Fruit fly (Drosophila melanogaster) whole organism, embryonic: ENCODE results near the gene CG6652.
A peak's percentile ranks its signal among the peaks of the same experiment; 100 is the strongest.

Source experiments
- Atf3 ChIP-seq: fragments of 200-800 bp; sonication (Bioruptor generic); optimal IDR thresholded peaks from 3 replicates; lab custom pipeline; 2016; ENCODE audit warnings: missing biosample characterization, missing genetic modification characterization
- CG10959 ChIP-seq: fragments of 200-800 bp; sonication (Bioruptor generic); IDR thresholded peaks from 2 replicates; pipeline ENCODE4 v1.3.6; 2022; ENCODE audit warnings: missing biosample characterization, missing genetic modification characterization
- CG11696 ChIP-seq: fragments of 200-800 bp; sonication (Bioruptor generic); IDR thresholded peaks from 2 replicates; pipeline ENCODE4 v1.3.6; 2022; ENCODE audit warnings: missing biosample characterization, missing genetic modification characterization
- CG13123 ChIP-seq: fragments of 200-800 bp; sonication (Bioruptor generic); optimal IDR thresholded peaks from 2 replicates; lab custom pipeline; 2016; ENCODE audit warnings: missing biosample characterization, missing genetic modification characterization
- CG13287 ChIP-seq: fragments of 200-800 bp; sonication (Bioruptor generic); IDR thresholded peaks from 2 replicates; pipeline ENCODE4 v1.3.6; 2022; ENCODE audit warnings: missing biosample characterization, missing genetic modification characterization; ENCODE audit not compliant: partially characterized antibody
- CG14667 ChIP-seq: fragments of 200-800 bp; sonication (Bioruptor generic); IDR thresholded peaks from 2 replicates; pipeline ENCODE4 v1.3.6; 2022; ENCODE audit warnings: missing biosample characterization, missing genetic modification characterization
- CG1602 ChIP-seq: fragments of 200-800 bp; sonication (Bioruptor generic); optimal IDR thresholded peaks from 3 replicates; lab custom pipeline; 2016; ENCODE audit warnings: missing biosample characterization, missing genetic modification characterization
- CG16815 ChIP-seq: fragments of 200-800 bp; sonication (Bioruptor generic); optimal IDR thresholded peaks from 3 replicates; lab custom pipeline; 2017; ENCODE audit warnings: missing biosample characterization, mild to moderate bottlenecking, missing genetic modification characterization
- CG17186 ChIP-seq: fragments of 200-800 bp; sonication (Bioruptor generic); optimal IDR thresholded peaks from 3 replicates; lab custom pipeline; 2017; ENCODE audit warnings: missing biosample characterization, missing genetic modification reagents, missing genetic modification characterization
- CG17385 ChIP-seq: fragments of 200-800 bp; sonication (Bioruptor generic); optimal IDR thresholded peaks from 3 replicates; lab custom pipeline; 2018; ENCODE audit warnings: missing biosample characterization, mild to moderate bottlenecking, missing genetic modification characterization
- CG18764 ChIP-seq: fragments of 200-800 bp; sonication (Bioruptor generic); optimal IDR thresholded peaks from 3 replicates; lab custom pipeline; 2016; ENCODE audit warnings: missing biosample characterization, missing genetic modification characterization
- CG2120 ChIP-seq: fragments of 200-800 bp; sonication (Bioruptor generic); optimal IDR thresholded peaks from 3 replicates; lab custom pipeline; 2016; ENCODE audit warnings: missing biosample characterization, missing genetic modification characterization
- CG30020 ChIP-seq: fragments of 200-800 bp; optimal IDR thresholded peaks from 2 replicates; lab custom pipeline; 2019; ENCODE audit warnings: missing biosample characterization, mild to moderate bottlenecking, missing genetic modification characterization, moderate library complexity
- CG31441 ChIP-seq: fragments of 200-800 bp; sonication (Bioruptor generic); IDR thresholded peaks from 2 replicates; pipeline ENCODE4 v1.3.6; 2022; ENCODE audit warnings: missing biosample characterization, missing genetic modification characterization
- CG43689 ChIP-seq: fragments of 200-800 bp; sonication (Bioruptor generic); IDR thresholded peaks from 2 replicates; pipeline ENCODE4 v1.3.6; 2022; ENCODE audit warnings: missing biosample characterization, missing genetic modification characterization
- CG4617 ChIP-seq: fragments of 200-800 bp; sonication (Bioruptor generic); optimal IDR thresholded peaks from 3 replicates; lab custom pipeline; 2016; ENCODE audit warnings: missing biosample characterization, missing genetic modification characterization, borderline replicate concordance
- CG4854 ChIP-seq: fragments of 200-800 bp; sonication (Bioruptor generic); optimal IDR thresholded peaks from 2 replicates; lab custom pipeline; 2016; ENCODE audit warnings: missing biosample characterization, missing genetic modification characterization, inconsistent platforms
- CG6791 ChIP-seq: fragments of 200-800 bp; sonication (Bioruptor generic); IDR thresholded peaks from 3 replicates; pipeline ENCODE4 v1.3.6; 2022; ENCODE audit warnings: missing biosample characterization, missing genetic modification characterization; ENCODE audit not compliant: partially characterized antibody
- CG6813 ChIP-seq: fragments of 200-800 bp; sonication (Bioruptor generic); optimal IDR thresholded peaks from 2 replicates; lab custom pipeline; 2017; ENCODE audit warnings: missing biosample characterization, missing genetic modification characterization, mild to moderate bottlenecking, moderate library complexity, missing genetic modification reagents
- CG8281 ChIP-seq: fragments of 200-800 bp; sonication (Bioruptor generic); optimal IDR thresholded peaks from 2 replicates; lab custom pipeline; 2018; ENCODE audit warnings: missing biosample characterization, mild to moderate bottlenecking, missing genetic modification characterization, moderate library complexity
- CG8388 ChIP-seq: fragments of 200-800 bp; sonication (Bioruptor generic); optimal IDR thresholded peaks from 2 replicates; lab custom pipeline; 2019; ENCODE audit warnings: missing biosample characterization, mild to moderate bottlenecking, missing genetic modification characterization, moderate library complexity
- CTCF ChIP-seq: fragments of 200-800 bp; sonication (Bioruptor generic); optimal IDR thresholded peaks from 2 replicates; lab custom pipeline; 2017; ENCODE audit warnings: missing biosample characterization, mild to moderate bottlenecking, missing genetic modification characterization, moderate library complexity
- Dfd ChIP-seq, 2 experiments: fragments of >200 bp; optimal IDR thresholded peaks; 2 replicates each; lab custom pipeline; 2017; ENCODE audit warnings: missing biosample characterization in 2 of 2, missing genetic modification characterization in 2 of 2
- Dip3 ChIP-seq: fragments of 200-800 bp; sonication (Bioruptor generic); optimal IDR thresholded peaks from 3 replicates; lab custom pipeline; 2016; ENCODE audit warnings: missing biosample characterization, missing genetic modification characterization
- Doc3 ChIP-seq: fragments of 200-800 bp; sonication (Bioruptor generic); IDR thresholded peaks from 3 replicates; pipeline ENCODE4 v1.3.6; 2022; ENCODE audit warnings: missing biosample characterization, missing genetic modification characterization; ENCODE audit not compliant: partially characterized antibody
- Elba2 ChIP-seq: fragments of 200-800 bp; sonication (Bioruptor generic); optimal IDR thresholded peaks from 3 replicates; lab custom pipeline; 2016; ENCODE audit warnings: missing biosample characterization, missing genetic modification characterization
- HLHmδ ChIP-seq: fragments of 200-800 bp; sonication (Bioruptor generic); optimal IDR thresholded peaks from 2 replicates; lab custom pipeline; 2018; ENCODE audit warnings: missing biosample characterization, mild to moderate bottlenecking, missing genetic modification characterization, moderate library complexity
- Lhr ChIP-seq: fragments of 200-800 bp; sonication (Bioruptor generic); optimal IDR thresholded peaks from 3 replicates; lab custom pipeline; 2017; ENCODE audit warnings: mild to moderate bottlenecking, missing biosample characterization, missing genetic modification reagents, missing genetic modification characterization
- Lpt ChIP-seq: fragments of >200 bp; optimal IDR thresholded peaks from 2 replicates; lab custom pipeline; 2018; ENCODE audit warnings: missing biosample characterization, missing genetic modification characterization
- NC2α ChIP-seq: fragments of 200-800 bp; sonication (Bioruptor generic); optimal IDR thresholded peaks from 2 replicates; lab custom pipeline; 2016; ENCODE audit warnings: missing biosample characterization, missing genetic modification characterization
- Rfx ChIP-seq: fragments of 200-800 bp; sonication (Bioruptor generic); IDR thresholded peaks from 2 replicates; pipeline ENCODE4 v1.3.6; 2022; ENCODE audit warnings: missing biosample characterization, missing genetic modification characterization
- Sry-β ChIP-seq: fragments of 200-800 bp; sonication (Bioruptor generic); optimal IDR thresholded peaks from 2 replicates; lab custom pipeline; 2018; ENCODE audit warnings: missing biosample characterization, mild to moderate bottlenecking, missing genetic modification characterization, moderate library complexity
- abd-A ChIP-seq: fragments of 200-800 bp; sonication (Bioruptor generic); optimal IDR thresholded peaks from 3 replicates; lab custom pipeline; 2019; ENCODE audit warnings: missing biosample characterization, mild to moderate bottlenecking, missing genetic modification characterization, moderate library complexity
- al ChIP-seq: fragments of 200-800 bp; sonication (Bioruptor generic); IDR thresholded peaks from 2 replicates; pipeline ENCODE4 v1.3.6; 2022; ENCODE audit warnings: missing biosample characterization, missing genetic modification characterization
- bab2 ChIP-seq: fragments of 200-800 bp; sonication (Bioruptor generic); optimal IDR thresholded peaks from 2 replicates; lab custom pipeline; 2016; ENCODE audit warnings: missing biosample characterization, missing genetic modification characterization
- ci ChIP-seq: fragments of 200-800 bp; sonication (Bioruptor generic); IDR thresholded peaks from 3 replicates; pipeline ENCODE4 v1.3.6; 2022; ENCODE audit warnings: missing biosample characterization, missing genetic modification characterization
- crc ChIP-seq: fragments of 200-800 bp; sonication (Bioruptor generic); optimal IDR thresholded peaks from 2 replicates; lab custom pipeline; 2016; ENCODE audit warnings: missing biosample characterization, missing genetic modification characterization
- hkb ChIP-seq, 2 experiments: fragments of 200-800 bp in 1 of 2; fragments of >200 bp in 1 of 2; sonication (Bioruptor generic) in 1 of 2; IDR thresholded peaks in 1 of 2; optimal IDR thresholded peaks in 1 of 2; 2 replicates each; pipeline versions ENCODE4 v1.3.6 to Lab custom; 2017 to 2022; ENCODE audit warnings: missing biosample characterization in 1 of 2, missing genetic modification characterization in 1 of 2
- hth ChIP-seq: fragments of >200 bp; optimal IDR thresholded peaks from 2 replicates; lab custom pipeline; 2017; ENCODE audit warnings: inconsistent platforms
- ken ChIP-seq: fragments of 200-800 bp; sonication (Bioruptor generic); IDR thresholded peaks from 3 replicates; pipeline ENCODE4 v1.3.6; 2022; ENCODE audit warnings: missing biosample characterization, missing genetic modification characterization
- lab ChIP-seq: fragments of 200-800 bp; sonication (Bioruptor generic); optimal IDR thresholded peaks from 3 replicates; lab custom pipeline; 2017; ENCODE audit warnings: missing biosample characterization, missing genetic modification characterization, mild to moderate bottlenecking, moderate library complexity, missing genetic modification reagents
- lbe ChIP-seq: fragments of 200-800 bp; sonication (Bioruptor generic); optimal IDR thresholded peaks from 2 replicates; lab custom pipeline; 2016; ENCODE audit warnings: missing biosample characterization, mild to moderate bottlenecking, missing genetic modification characterization
- lmd ChIP-seq: fragments of 200-800 bp; sonication (Bioruptor generic); IDR thresholded peaks from 2 replicates; pipeline ENCODE4 v1.3.6; 2022; ENCODE audit warnings: missing biosample characterization, missing genetic modification characterization
- pzg ChIP-seq: fragments of 200-800 bp; sonication (Bioruptor generic); optimal IDR thresholded peaks from 3 replicates; lab custom pipeline; 2018; ENCODE audit warnings: missing biosample characterization, mild to moderate bottlenecking, missing genetic modification characterization, moderate library complexity
- sc ChIP-seq, 3 experiments: fragments of >200 bp in 2 of 3; fragments of 200-800 bp in 1 of 3; sonication (Bioruptor generic) in 1 of 3; optimal IDR thresholded peaks; 2 replicates in 2 of 3; 3 replicates in 1 of 3; lab custom pipeline; 2017; ENCODE audit warnings: mild to moderate bottlenecking in 1 of 3, missing biosample characterization in 1 of 3, missing genetic modification characterization in 1 of 3, missing genetic modification reagents in 1 of 3
- sens ChIP-seq: fragments of 200-800 bp; sonication (Bioruptor generic); peaks from one replicate; lab custom pipeline; 2016; ENCODE audit warnings: missing biosample characterization, missing genetic modification characterization
- shn ChIP-seq: fragments of 200-800 bp; sonication (Bioruptor generic); optimal IDR thresholded peaks from 3 replicates; lab custom pipeline; 2016; ENCODE audit warnings: missing biosample characterization, missing genetic modification characterization
- stwl ChIP-seq: fragments of 200-800 bp; sonication (Bioruptor generic); optimal IDR thresholded peaks from 3 replicates; lab custom pipeline; 2018; ENCODE audit warnings: missing biosample characterization, mild to moderate bottlenecking, missing genetic modification characterization, moderate library complexity
- unc-4 ChIP-seq: fragments of 200-800 bp; sonication (Bioruptor generic); IDR thresholded peaks from 2 replicates; pipeline ENCODE4 v1.3.6; 2022; ENCODE audit warnings: missing biosample characterization, missing genetic modification characterization; ENCODE audit not compliant: partially characterized antibody
- zfh2 ChIP-seq: fragments of 200-800 bp; sonication (Bioruptor generic); optimal IDR thresholded peaks from 2 replicates; lab custom pipeline; 2016; ENCODE audit warnings: missing biosample characterization, missing genetic modification characterization

CG6652 gene

DNA sequence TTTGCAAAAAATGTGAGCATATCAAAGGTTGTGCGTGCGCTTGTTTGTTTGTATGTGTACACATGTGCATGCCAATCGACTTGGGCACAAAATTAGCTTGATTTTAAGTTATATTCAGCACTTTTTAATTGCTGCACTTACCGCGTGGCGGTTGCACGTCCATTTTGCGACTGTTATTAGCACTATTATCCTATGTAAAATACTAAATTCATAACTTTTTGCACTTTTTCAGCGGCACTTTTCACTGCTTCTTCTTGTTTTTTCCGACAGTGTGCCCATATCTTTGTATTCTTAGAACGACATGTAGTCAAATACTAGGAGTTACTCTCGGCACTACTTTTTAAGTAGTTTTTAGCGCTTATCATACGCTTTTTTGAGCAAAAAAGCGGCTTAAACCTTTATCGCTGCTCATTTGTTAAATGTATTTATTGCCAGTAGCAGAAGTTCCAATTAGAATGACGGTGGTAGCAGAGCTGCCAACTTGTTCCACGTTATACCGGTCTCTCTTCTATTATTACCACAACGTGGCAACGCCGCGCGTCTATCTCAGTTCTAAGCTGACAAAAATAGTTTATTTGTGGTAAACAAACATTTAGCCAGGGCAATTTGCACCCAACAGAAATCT lies 19.8 kb upstream of the CG6652 start, which contains the start of the genes scaf6 and Papst2 (continued):
- TF ChIP-seq CG4617 (GFP tag; lab: Kevin White, UChicago) = peak; percentile 82
- TF ChIP-seq CG2120 (GFP tag; lab: Kevin White, UChicago) = peak; percentile 20
- TF ChIP-seq CG14667 (GFP tag; lab: Robert Waterston, UW) = no peak
- no peak for TF ChIP-seq HLHmδ (GFP tag; lab: Kevin White, UChicago)
- TF ChIP-seq zfh2 (GFP tag; lab: Kevin White, UChicago) = peak; percentile 0
- TF ChIP-seq unc-4 (GFP tag; lab: Robert Waterston, UW) = 0 out of 2 replicates have a peak, but pooled peaks have one; percentile 25
- TF ChIP-seq pzg = peak; percentile 80
- TF ChIP-seq CG17186 (GFP tag; lab: Kevin White, UChicago) = peak; percentile 35
- peak; percentile 48 for TF ChIP-seq CG30020 (tag; lab: Kevin White, UChicago)
- peak; percentile 97 for TF ChIP-seq CG17385 (GFP tag; lab: Kevin White, UChicago)
- no peak for TF ChIP-seq CG43689 (GFP tag; lab: Robert Waterston, UW)
- peak; percentile 95 for TF ChIP-seq Elba2 (GFP tag; lab: Kevin White, UChicago)
- TF ChIP-seq abd-A (tag; lab: Kevin White, UChicago) = no peak
- TF ChIP-seq bab2 = no peak
- no peak for TF ChIP-seq al (GFP tag; lab: Robert Waterston, UW)
- peak; percentile 74 for TF ChIP-seq sens (GFP tag; lab: Kevin White, UChicago)
- TF ChIP-seq Dfd (GFP tag; optimal IDR thresholded peaks at IDR 0.05; lab: Kevin White, UChicago) = no peak
- no peak for TF ChIP-seq ci
- peak; percentile 60 for TF ChIP-seq hkb (optimal IDR thresholded peaks at IDR 0.05; lab: Kevin White, UChicago)
- TF ChIP-seq hkb (GFP tag; IDR thresholded peaks at IDR 0.05; lab: Robert Waterston, UW) = no peak
- no peak for TF ChIP-seq CG13123 (GFP tag; lab: Kevin White, UChicago)
- TF ChIP-seq CG11696 (GFP tag; lab: Robert Waterston, UW) = no peak
- TF ChIP-seq stwl (tag; lab: Kevin White, UChicago) = peak; percentile 83
- peak; percentile 55; the same call in 1 of the 2 replicates for TF ChIP-seq CG13287 (GFP tag; lab: Robert Waterston, UW)
- TF ChIP-seq Lhr (GFP tag; lab: Kevin White, UChicago) = peak; percentile 65
- TF ChIP-seq shn (GFP tag; lab: Kevin White, UChicago) = no peak
- TF ChIP-seq CG10959 (GFP tag; lab: Robert Waterston, UW) = no peak
- TF ChIP-seq sc (optimal IDR thresholded peaks at IDR 0.05; lab: Kevin White, UChicago) = no peak
- TF ChIP-seq sc (GFP tag; optimal IDR thresholded peaks at IDR 0.05; lab: Kevin White, UChicago) = no peak
- no peak for TF ChIP-seq CG6813 (GFP tag; lab: Kevin White, UChicago)
- no peak for TF ChIP-seq CG6791 (GFP tag; lab: Robert Waterston, UW)
- TF ChIP-seq CG8281 = no peak
- TF ChIP-seq Sry-β (GFP tag; lab: Kevin White, UChicago) = no peak
- TF ChIP-seq CTCF (GFP tag; lab: Kevin White, UChicago) = no peak
- TF ChIP-seq Lpt (GFP tag; lab: Kevin White, UChicago) = no peak
- no peak for TF ChIP-seq Doc3 (GFP tag; lab: Robert Waterston, UW)
- no peak for TF ChIP-seq CG18764 (GFP tag; lab: Kevin White, UChicago)
- no peak for TF ChIP-seq hth (lab: Kevin White, UChicago)
- no peak for TF ChIP-seq Rfx (GFP tag; lab: Robert Waterston, UW)
- TF ChIP-seq lab = no peak
- no peak for TF ChIP-seq lmd (GFP tag; lab: Robert Waterston, UW)
- no peak for TF ChIP-seq CG1602 (GFP tag; lab: Kevin White, UChicago)
- TF ChIP-seq CG8388 (GFP tag; lab: Kevin White, UChicago) = no peak
- TF ChIP-seq CG31441 = no peak
- 0 out of 3 replicates have a peak, but pooled peaks have one; percentile 13 for TF ChIP-seq ken (GFP tag; lab: Robert Waterston, UW)
- TF ChIP-seq NC2α (GFP tag; lab: Kevin White, UChicago) = no peak
- TF ChIP-seq Atf3 (GFP tag; lab: Kevin White, UChicago) = no peak
- no peak for TF ChIP-seq lbe
- TF ChIP-seq CG4854 (GFP tag; lab: Kevin White, UChicago) = no peak
- no peak for TF ChIP-seq CG16815 (GFP tag; lab: Kevin White, UChicago)
- TF ChIP-seq crc (GFP tag; lab: Kevin White, UChicago) = no peak
- no peak for TF ChIP-seq Dip3 (GFP tag; lab: Kevin White, UChicago)
